Worm (Caenorhabditis elegans) whole organism, L4 larva: ENCODE data around the gene C43F9.5.

Experiments used
- aha-1 ChIP-seq: fragments of 150-350 bp; peaks from one replicate; lab custom pipeline; 2014; ENCODE audit warnings: missing biosample characterization, missing genetic modification characterization
- ceh-62 ChIP-seq: sonication (generic microtip); optimal IDR thresholded peaks from 2 replicates; lab custom pipeline; 2017; ENCODE audit warnings: missing biosample characterization, missing genetic modification characterization
- egl-27 ChIP-seq: sonication (generic microtip); optimal IDR thresholded peaks from 3 replicates; lab custom pipeline; 2017; ENCODE audit warnings: missing biosample characterization, missing genetic modification reagents, missing genetic modification characterization
- lin-39 ChIP-seq: fragments of 150-350 bp; optimal IDR thresholded peaks from 2 replicates; lab custom pipeline; 2014; ENCODE audit warnings: missing biosample characterization, missing genetic modification reagents, missing genetic modification characterization
- nhr-237 ChIP-seq: sonication (generic microtip); optimal IDR thresholded peaks from 2 replicates; lab custom pipeline; 2017; ENCODE audit warnings: missing biosample characterization, missing genetic modification characterization
- nhr-77 ChIP-seq: fragments of 150-350 bp; optimal IDR thresholded peaks from 2 replicates; lab custom pipeline; 2014; ENCODE audit warnings: missing biosample characterization, missing genetic modification characterization
- unc-130 ChIP-seq: sonication (generic microtip); optimal IDR thresholded peaks from 2 replicates; lab custom pipeline; 2016; ENCODE audit warnings: missing genetic modification reagents, missing genetic modification characterization, missing compliant biosample characterization
- ztf-11 ChIP-seq: fragments of 150-350 bp; optimal IDR thresholded peaks from 2 replicates; lab custom pipeline; 2014; ENCODE audit warnings: missing biosample characterization, missing genetic modification characterization

ce11 chrIV:10546589-10547136 lies 43.9 kb downstream of the C43F9.5 start, which contains the start of gene zim-1:
- TF ChIP-seq aha-1 (tag; lab: Kevin White, UChicago) (no peak), nhr-237 (tag; lab: Kevin White, UChicago) (no peak), nhr-77 (tag; lab: Kevin White, UChicago) (no peak), egl-27 (no peak), lin-39 (tag; lab: Kevin White, UChicago) (no peak), ceh-62 (tag; lab: Kevin White, UChicago) (no peak), ztf-11 (tag; lab: Kevin White, UChicago) (no peak), unc-130 (GFP tag; lab: Kevin White, UChicago) (no peak)
